Fruit fly (Drosophila melanogaster): ENCODE results near the gene CG42718.

The CG42718 gene

DNA sequence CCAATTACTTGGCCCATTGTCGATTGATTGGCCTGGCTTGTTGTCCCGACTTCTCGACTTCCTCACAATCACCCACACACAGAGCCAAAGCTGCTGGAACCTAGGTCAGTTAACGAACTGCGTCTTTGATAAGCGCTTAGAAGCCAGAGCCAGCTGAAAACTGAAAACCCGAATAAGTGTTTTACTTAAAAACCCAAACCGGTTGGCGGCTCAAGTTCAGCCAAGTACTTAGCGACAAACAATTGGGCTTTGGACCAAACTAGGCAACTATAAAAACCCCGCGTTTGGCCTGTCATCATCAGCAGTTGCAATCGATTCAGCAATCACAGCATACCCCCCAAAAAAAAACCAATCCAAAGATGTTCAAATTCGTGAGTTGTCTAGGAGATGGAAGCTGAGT is 2.3 kb upstream of the CG42718 start, which contains the start of gene CG13059:
Gene CG13059, plus strand, starts transcription at position 301 of the 400 bp plus-strand sequence.
- TF ChIP-seq Hr38 (GFP tag; optimal IDR thresholded peaks at IDR 0.05) (no peak), CG11902 (GFP tag; optimal IDR thresholded peaks at IDR 0.05) (no peak), salr (GFP tag; optimal IDR thresholded peaks at IDR 0.05) (no peak), CG3032 (tag; optimal IDR thresholded peaks at IDR 0.05) (no peak), dsx (GFP tag; optimal IDR thresholded peaks at IDR 0.05; ENCODE audit: poor library complexity, severe bottlenecking) (no peak), CG34406 (GFP tag; optimal IDR thresholded peaks at IDR 0.05) (no peak), CG6792 (GFP tag; optimal IDR thresholded peaks at IDR 0.05) (no peak), fkh (GFP tag; optimal IDR thresholded peaks at IDR 0.05) (no peak), CG7368 (GFP tag; optimal IDR thresholded peaks at IDR 0.05) (no peak)

DNA sequence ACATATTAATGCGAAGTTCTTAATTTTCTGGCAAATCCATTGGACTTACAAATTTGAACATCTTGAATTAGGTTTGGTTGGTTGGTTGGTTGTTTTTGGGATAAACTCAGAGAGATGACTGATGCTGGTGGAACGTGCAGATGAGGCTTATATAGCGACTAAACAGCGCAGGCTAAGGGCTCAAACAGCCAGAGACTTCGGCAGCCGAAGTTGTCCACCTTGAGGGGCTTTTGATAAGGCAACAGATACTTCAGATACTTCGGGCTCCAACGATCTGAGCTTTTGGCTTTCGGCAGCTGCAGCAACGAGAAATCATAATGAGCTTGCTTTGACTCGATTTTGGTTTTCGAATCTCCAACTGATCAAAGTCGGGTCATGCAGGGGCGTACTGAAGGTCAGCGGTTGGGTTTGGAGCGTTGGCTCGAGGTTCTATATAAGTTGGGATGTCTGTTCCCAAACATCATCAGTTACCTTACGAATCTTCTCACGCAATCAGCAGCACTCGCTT is 1.6 kb downstream of the CG42718 start, which contains the start of the genes CG13041 and CG13060:
Gene CG13041, minus strand, starts transcription at position 128 of the 508 bp plus-strand sequence.
Gene CG13060, plus strand, starts transcription at position 458 of the 508 bp plus-strand sequence.
- TF ChIP-seq pdm3 (GFP tag; optimal IDR thresholded peaks at IDR 0.05) (no peak), cyc (GFP tag; optimal IDR thresholded peaks at IDR 0.05) (no peak), CG3032 (tag; optimal IDR thresholded peaks at IDR 0.05) (no peak), Eip75B (GFP tag; optimal IDR thresholded peaks at IDR 0.05) (no peak), CG11762 (GFP tag; optimal IDR thresholded peaks at IDR 0.05; ENCODE audit: insufficient read depth) (no peak), Hr4 (GFP tag; optimal IDR thresholded peaks at IDR 0.05) (no peak), CG6792 (GFP tag; optimal IDR thresholded peaks at IDR 0.05) (no peak), CG3919 (GFP tag; optimal IDR thresholded peaks at IDR 0.05) (no peak), CG34406 (GFP tag; optimal IDR thresholded peaks at IDR 0.05) (no peak), CG15336 (GFP tag; IDR thresholded peaks at IDR 0.05) (no peak)

DNA sequence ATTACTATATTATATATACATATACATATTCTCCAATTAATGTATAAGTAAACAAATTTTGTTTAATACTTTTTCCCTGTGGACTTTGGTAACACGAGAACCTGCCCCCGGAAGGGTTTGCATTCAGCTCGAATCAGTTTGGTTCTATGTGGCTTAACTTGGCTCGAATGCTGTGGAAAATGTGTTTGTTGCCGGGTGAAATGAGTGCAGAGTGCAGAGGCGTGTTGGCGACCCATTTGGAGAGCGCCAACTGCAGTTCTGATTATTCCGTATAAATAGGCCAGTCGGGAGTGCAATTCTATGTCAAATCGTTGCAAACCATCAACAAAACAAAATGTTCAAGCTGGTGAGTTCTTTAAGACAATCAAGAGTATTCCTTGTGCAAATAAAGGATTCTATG is 3.3 kb downstream of the CG42718 start, which contains the start of gene Nplp3:
Gene Nplp3, plus strand, starts transcription at position 301 of the 400 bp plus-strand sequence.
- TF ChIP-seq Eip93F (GFP tag; optimal IDR thresholded peaks at IDR 0.05) (no peak), CG8119 (GFP tag; IDR thresholded peaks at IDR 0.05) (no peak), eg (GFP tag; IDR thresholded peaks at IDR 0.05) (no peak), CG8319 (GFP tag; optimal IDR thresholded peaks at IDR 0.05) (no peak)

DNA sequence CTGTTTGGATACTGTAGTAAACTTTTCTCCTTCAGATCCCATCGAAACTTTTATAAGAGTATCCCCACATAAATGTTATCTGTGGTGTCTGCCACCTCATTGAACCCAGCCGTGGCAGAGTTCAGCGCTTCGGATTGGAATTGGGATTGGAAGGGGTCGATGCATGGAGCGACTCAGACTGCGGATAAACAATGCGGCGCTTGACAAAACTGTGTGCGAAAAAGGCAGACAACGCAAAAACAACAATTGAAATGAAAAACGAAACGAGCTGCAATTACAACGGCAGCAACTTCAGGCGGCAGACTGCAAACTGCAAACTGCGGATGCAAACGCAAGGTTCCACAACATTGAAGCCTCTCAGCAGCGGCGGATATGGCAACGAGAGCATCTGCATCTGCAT is 7.1 kb downstream of the CG42718 start, which contains the start of gene CG13062:
Gene CG13062, plus strand, starts transcription at position 301 of the 400 bp plus-strand sequence.
- TF ChIP-seq eg (GFP tag; IDR thresholded peaks at IDR 0.05): no peak
- no peak for TF ChIP-seq CG31627 (GFP tag; optimal IDR thresholded peaks at IDR 0.05)
- TF ChIP-seq Lpt (GFP tag; optimal IDR thresholded peaks at IDR 0.05): no peak
- TF ChIP-seq svp (GFP tag): peak; percentile 12
- peak; percentile 8 for TF ChIP-seq achi (GFP tag; optimal IDR thresholded peaks at IDR 0.05)
- no peak for TF ChIP-seq lz (GFP tag; optimal IDR thresholded peaks at IDR 0.05)

DNA sequence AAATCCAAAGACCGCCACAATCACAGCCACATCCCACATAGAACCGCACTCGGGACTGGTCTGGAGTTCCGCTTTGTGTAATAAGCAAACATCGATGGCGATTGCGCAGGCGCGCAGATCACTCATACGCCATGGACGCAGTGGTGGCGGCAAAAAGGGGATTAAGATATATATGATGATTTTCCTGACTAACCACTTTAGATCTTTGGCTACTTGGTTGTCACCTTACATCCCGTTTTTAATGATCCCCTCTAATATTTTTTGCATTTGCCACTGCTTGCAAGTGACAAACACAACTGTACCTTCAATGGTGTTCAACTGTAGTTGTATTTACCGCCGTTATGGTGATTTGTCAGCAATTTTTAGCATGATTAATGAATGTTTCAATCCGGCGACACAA is 11.1 kb downstream of the CG42718 start:
- TF ChIP-seq salr (GFP tag; optimal IDR thresholded peaks at IDR 0.05) (peak in 1 of 2 experiments; percentile 44), CG6163 (GFP tag; IDR thresholded peaks at IDR 0.05) (peak; percentile 72; the same call in 2 of the 3 replicates), Lpt (GFP tag; optimal IDR thresholded peaks at IDR 0.05) (peak; percentile 56), net (GFP tag; optimal IDR thresholded peaks at IDR 0.05) (peak; percentile 29), Eip78C (GFP tag) (peak; percentile 74), acj6 (GFP tag; optimal IDR thresholded peaks at IDR 0.05) (peak; percentile 21), Hr39 (GFP tag; optimal IDR thresholded peaks at IDR 0.05) (peak; percentile 10), Met (GFP tag; optimal IDR thresholded peaks at IDR 0.05) (no peak), CG11294 (GFP tag; IDR thresholded peaks at IDR 0.05) (peak; percentile 52), OdsH (GFP tag; optimal IDR thresholded peaks at IDR 0.05) (peak; percentile 51), CG11762 (GFP tag; optimal IDR thresholded peaks at IDR 0.05; ENCODE audit: insufficient read depth) (peak; percentile 8), CG11902 (GFP tag; optimal IDR thresholded peaks at IDR 0.05) (no peak), dac (GFP tag; optimal IDR thresholded peaks at IDR 0.05) (peak; percentile 83), Eip75B (GFP tag; optimal IDR thresholded peaks at IDR 0.05) (peak; percentile 61), CG15336 (GFP tag; IDR thresholded peaks at IDR 0.05) (peak; percentile 82), lz (GFP tag; optimal IDR thresholded peaks at IDR 0.05) (peak; percentile 52), CG8119 (GFP tag; IDR thresholded peaks at IDR 0.05) (peak; percentile 66), CG8319 (GFP tag; optimal IDR thresholded peaks at IDR 0.05) (no peak), Sox14 (GFP tag; optimal IDR thresholded peaks at IDR 0.05) (peak; percentile 38), CG10631 (GFP tag; optimal IDR thresholded peaks at IDR 0.05) (peak; percentile 59), CG3032 (tag; optimal IDR thresholded peaks at IDR 0.05) (no peak), CG4318 (GFP tag; optimal IDR thresholded peaks at IDR 0.05) (peak; percentile 47), CG34406 (GFP tag; optimal IDR thresholded peaks at IDR 0.05) (no peak), CG6792 (GFP tag; optimal IDR thresholded peaks at IDR 0.05) (peak; percentile 50), CG16779 (tag; optimal IDR thresholded peaks at IDR 0.05) (peak; percentile 37), CG32006 (GFP tag; optimal IDR thresholded peaks at IDR 0.05) (peak; percentile 80), CG3919 (GFP tag; optimal IDR thresholded peaks at IDR 0.05) (peak; percentile 52), eg (GFP tag; IDR thresholded peaks at IDR 0.05) (peak; percentile 86), Sox102F (GFP tag; optimal IDR thresholded peaks at IDR 0.05) (no peak), Hr4 (GFP tag; optimal IDR thresholded peaks at IDR 0.05) (peak; percentile 77), cyc (GFP tag; optimal IDR thresholded peaks at IDR 0.05) (no peak), CG7368 (GFP tag; optimal IDR thresholded peaks at IDR 0.05) (peak; percentile 16), achi (GFP tag; optimal IDR thresholded peaks at IDR 0.05) (peak; percentile 34)

Measured in whole organism, prepupa.